Worm (Caenorhabditis elegans): ENCODE results near the gene ugt-5.
A peak's percentile ranks its signal among the peaks of the same experiment; 100 is the strongest.

The ugt-5 gene

ce11 chrV:12800171-12800570 lies 7.4 kb upstream of the ugt-5 start, which contains the start of gene ugt-3:
Gene ugt-3 (minus strand): TSS chrV:12800271.
- TF ChIP-seq ceh-24 (tag; optimal IDR thresholded peaks at IDR 0.05) (no peak), sox-2 (GFP tag; IDR thresholded peaks at IDR 0.05) (no peak), ama-1 (optimal IDR thresholded peaks at IDR 0.05) (no peak)

ce11 chrV:12797992-12798391 lies 5.2 kb upstream of the ugt-5 start, which contains the start of gene ugt-6:
Gene ugt-6 (minus strand): TSS chrV:12798224.
- TF ChIP-seq ceh-22 (tag; optimal IDR thresholded peaks at IDR 0.05) (no peak), K02D7.2 (tag; optimal IDR thresholded peaks at IDR 0.05) (no peak), ceh-45 (GFP tag; IDR thresholded peaks at IDR 0.05) (no peak), fkh-6 (tag; optimal IDR thresholded peaks at IDR 0.05) (no peak), sox-4 (tag; optimal IDR thresholded peaks at IDR 0.05) (no peak), C38D4.7 (GFP tag; optimal IDR thresholded peaks at IDR 0.05) (no peak), ceh-30 (tag; optimal IDR thresholded peaks at IDR 0.05) (no peak), npax-4 (tag; optimal IDR thresholded peaks at IDR 0.05) (no peak)

ce11 chrV:12796908-12797490 lies 4.2 kb upstream of the ugt-5 start:
- TF ChIP-seq sdc-2 (tag; optimal IDR thresholded peaks at IDR 0.05) (no peak), tbx-7 (tag; optimal IDR thresholded peaks at IDR 0.05) (no peak), K02D7.2 (tag; optimal IDR thresholded peaks at IDR 0.05) (no peak), ceh-19 (GFP tag; optimal IDR thresholded peaks at IDR 0.05) (no peak), dve-1 (tag; optimal IDR thresholded peaks at IDR 0.05) (no peak), che-1 (tag; optimal IDR thresholded peaks at IDR 0.05) (no peak), unc-86 (tag; optimal IDR thresholded peaks at IDR 0.05) (no peak), zip-5 (tag; optimal IDR thresholded peaks at IDR 0.05) (no peak), ets-4 (tag; optimal IDR thresholded peaks at IDR 0.05) (no peak), ceh-18 (tag; optimal IDR thresholded peaks at IDR 0.05) (no peak), nfya-1 (tag; optimal IDR thresholded peaks at IDR 0.05) (no peak), npax-4 (tag; optimal IDR thresholded peaks at IDR 0.05) (no peak), odd-2 (tag; optimal IDR thresholded peaks at IDR 0.05) (no peak), hlh-6 (tag; optimal IDR thresholded peaks at IDR 0.05) (no peak), ama-1 (optimal IDR thresholded peaks at IDR 0.05) (no peak), sox-2 (GFP tag; IDR thresholded peaks at IDR 0.05) (no peak), T23F11.4 (GFP tag; optimal IDR thresholded peaks at IDR 0.05) (no peak), elt-4 (tag; optimal IDR thresholded peaks at IDR 0.05) (no peak), C08G9.2 (tag; optimal IDR thresholded peaks at IDR 0.05) (no peak)

- TF ChIP-seq ceh-30 (tag; optimal IDR thresholded peaks at IDR 0.05) (no peak), elt-2 (tag; optimal IDR thresholded peaks at IDR 0.05) (peak; percentile 16)
These were observed 3.2 kb upstream of the ugt-5 start for ce11 chrV:12795927-12796326.

- peak; percentile 21 for TF ChIP-seq elt-2 (tag; optimal IDR thresholded peaks at IDR 0.05)
- TF ChIP-seq hlh-6 (tag; optimal IDR thresholded peaks at IDR 0.05), result no peak
- no peak for TF ChIP-seq ztf-16 (tag; optimal IDR thresholded peaks at IDR 0.05)
These were observed 2.4 kb upstream of the ugt-5 start, which contains the start of gene ugt-4 for ce11 chrV:12795196-12795595. Gene ugt-4 (minus strand): TSS chrV:12795336.

- TF ChIP-seq nfya-1 (tag; optimal IDR thresholded peaks at IDR 0.05) (no peak), nhr-11 (tag; optimal IDR thresholded peaks at IDR 0.05) (no peak), ceh-6 (GFP tag; optimal IDR thresholded peaks at IDR 0.05) (no peak), unc-3 (GFP tag; conservative IDR thresholded peaks at IDR 0.05) (no peak), unc-3 (tag; optimal IDR thresholded peaks at IDR 0.05) (no peak), K02D7.2 (tag; optimal IDR thresholded peaks at IDR 0.05) (no peak), T23F11.4 (GFP tag; optimal IDR thresholded peaks at IDR 0.05) (no peak), ceh-34 (tag; optimal IDR thresholded peaks at IDR 0.05) (no peak), ceh-9 (tag; optimal IDR thresholded peaks at IDR 0.05) (no peak), elt-2 (tag; optimal IDR thresholded peaks at IDR 0.05) (no peak), C08G9.2 (tag; optimal IDR thresholded peaks at IDR 0.05) (no peak), ama-1 (optimal IDR thresholded peaks at IDR 0.05) (no peak), lim-6 (tag; optimal IDR thresholded peaks at IDR 0.05) (no peak)
These were observed 2.6 kb downstream of the ugt-5 start, which contains the start of gene srbc-43 for ce11 chrV:12790188-12790587. Gene srbc-43 (minus strand): TSS chrV:12790518.

Measured in whole organism, late embryonic.